Worm (Caenorhabditis elegans) whole organism, L1 larva: Measurements from ENCODE around the gene F49C12.5.

Experiments used
- aha-1 ChIP-seq: fragments of 150-350 bp; optimal IDR thresholded peaks from 2 replicates; lab custom pipeline; 2014; ENCODE audit warnings: missing biosample characterization, missing genetic modification characterization
- ceh-82 ChIP-seq, 3 experiments: fragments of 150-350 bp in 1 of 3; sonication (generic microtip) in 2 of 3; optimal IDR thresholded peaks; 2 replicates each; lab custom pipeline; 2014 to 2017; ENCODE audit warnings: missing biosample characterization in 3 of 3, missing genetic modification characterization in 3 of 3
- dpl-1 ChIP-seq, 3 experiments: fragments of 150-350 bp in 2 of 3; sonication (generic microtip) in 1 of 3; optimal IDR thresholded peaks; 2 replicates each; lab custom pipeline; 2014 to 2017; ENCODE audit warnings: missing biosample characterization in 3 of 3, missing genetic modification characterization in 3 of 3, missing genetic modification reagents in 3 of 3
- lin-13 ChIP-seq: fragments of 150-350 bp; optimal IDR thresholded peaks from 2 replicates; lab custom pipeline; 2014; ENCODE audit warnings: missing biosample characterization, missing genetic modification reagents, missing genetic modification characterization
- lsy-2 ChIP-seq, 2 experiments: fragments of 150-350 bp; optimal IDR thresholded peaks; 2 replicates each; lab custom pipeline; 2014; ENCODE audit warnings: missing biosample characterization in 2 of 2, missing genetic modification characterization in 2 of 2
- nhr-77 ChIP-seq: fragments of 150-350 bp; optimal IDR thresholded peaks from 2 replicates; lab custom pipeline; 2014; ENCODE audit warnings: missing biosample characterization, missing genetic modification characterization
- skn-1 ChIP-seq: fragments of 150-350 bp; optimal IDR thresholded peaks from 2 replicates; lab custom pipeline; 2014; ENCODE audit warnings: missing biosample characterization, missing genetic modification characterization
- unc-130 ChIP-seq: fragments of 150-350 bp; optimal IDR thresholded peaks from 2 replicates; lab custom pipeline; 2017; ENCODE audit warnings: missing biosample characterization, missing genetic modification characterization, inconsistent platforms
- zag-1 ChIP-seq: fragments of 150-350 bp; optimal IDR thresholded peaks from 2 replicates; lab custom pipeline; 2014; ENCODE audit warnings: missing biosample characterization, missing genetic modification characterization
- ztf-11 ChIP-seq, 2 experiments: sonication (generic microtip); optimal IDR thresholded peaks; 2 replicates each; lab custom pipeline; 2016 to 2017; ENCODE audit warnings: missing genetic modification characterization in 2 of 2, missing biosample characterization in 1 of 2, missing compliant biosample characterization in 1 of 2

DNA sequence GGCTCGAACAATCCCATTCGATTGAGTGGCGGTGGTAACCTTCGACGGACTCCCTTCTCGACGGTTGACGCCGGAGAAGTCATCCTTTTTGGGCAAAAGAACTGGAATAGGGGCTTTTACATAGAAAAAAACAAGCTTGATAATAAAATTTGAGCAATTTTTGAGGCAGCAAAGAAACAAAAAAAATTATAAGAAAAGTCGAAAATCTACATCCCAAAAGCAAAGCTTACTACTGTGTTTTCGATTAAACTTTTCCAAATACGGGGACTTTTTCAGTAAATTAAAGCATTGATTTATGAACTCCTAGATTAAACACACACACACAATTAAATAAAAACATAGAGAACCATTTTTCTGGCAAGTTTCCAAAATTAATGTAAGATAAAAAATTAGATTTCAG is 48.7 kb upstream of the F49C12.5 start, which contains the start of gene Y11D7A.9:
- no peak for TF ChIP-seq zag-1
- TF ChIP-seq unc-130 = no peak
- TF ChIP-seq ztf-11 (tag; optimal IDR thresholded peaks at IDR 0.05; lab: Kevin White, UChicago) = no peak
- TF ChIP-seq aha-1 (tag; lab: Kevin White, UChicago) = no peak
- no peak for TF ChIP-seq nhr-77
- TF ChIP-seq lin-13 (GFP tag; lab: Kevin White, UChicago) = no peak
- TF ChIP-seq skn-1 (tag; lab: Kevin White, UChicago) = no peak
- no peak for TF ChIP-seq dpl-1 (GFP tag; optimal IDR thresholded peaks at IDR 0.05; lab: Kevin White, UChicago)
- TF ChIP-seq lsy-2 (tag; optimal IDR thresholded peaks at IDR 0.05; lab: Kevin White, UChicago) = no peak
- TF ChIP-seq ceh-82 (tag; optimal IDR thresholded peaks at IDR 0.05; lab: Kevin White, UChicago) = no peak
